Fruit fly (Drosophila melanogaster): Measurements from ENCODE around the gene CG14453.

DNA sequence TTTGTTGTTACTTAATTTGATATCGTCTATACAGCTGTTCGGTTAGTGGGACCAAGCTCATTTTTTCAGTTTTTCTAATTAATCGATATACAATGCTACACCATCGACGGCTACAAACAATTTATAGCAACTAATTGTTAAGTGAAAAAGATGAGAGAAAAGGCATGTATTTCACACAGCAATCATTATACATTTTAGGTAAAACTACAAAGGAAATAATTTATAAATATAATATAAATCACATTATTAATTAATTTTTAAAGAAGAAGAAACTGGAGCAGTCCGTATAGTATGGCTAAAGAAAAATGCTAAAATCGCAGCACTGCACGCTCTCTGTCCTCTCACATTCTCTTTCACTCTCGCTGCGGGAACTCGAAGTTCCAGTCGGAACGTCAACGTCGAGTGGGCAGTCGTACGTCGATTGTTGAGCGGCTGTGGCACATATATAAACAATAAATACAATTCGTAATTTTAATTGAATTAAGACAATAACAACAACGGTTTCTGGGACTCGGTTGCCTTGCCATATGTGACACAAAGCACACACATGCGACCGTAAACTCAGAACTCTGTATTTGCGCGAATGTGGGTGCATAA, 34.0 kb downstream of the CG14453 start, which contains the start of the genes CG14450 and CG11367:
- TF ChIP-seq bab1 (GFP tag; optimal IDR thresholded peaks at IDR 0.05) = peak; percentile 34
- peak; percentile 40 for TF ChIP-seq cic (GFP tag; optimal IDR thresholded peaks at IDR 0.05)
- peak; percentile 2 for TF ChIP-seq CG11617 (GFP tag; optimal IDR thresholded peaks at IDR 0.05)
- no peak for TF ChIP-seq toe (GFP tag; optimal IDR thresholded peaks at IDR 0.05)
- no peak for TF ChIP-seq Mnt (GFP tag; optimal IDR thresholded peaks at IDR 0.05)
- no peak for TF ChIP-seq cnc (optimal IDR thresholded peaks at IDR 0.05)
- TF ChIP-seq CG1620 (GFP tag; optimal IDR thresholded peaks at IDR 0.05) = no peak
- no peak for TF ChIP-seq pad (GFP tag; optimal IDR thresholded peaks at IDR 0.05)
- no peak for TF ChIP-seq CG7045 (GFP tag; optimal IDR thresholded peaks at IDR 0.05)
- no peak for TF ChIP-seq tj (GFP tag; optimal IDR thresholded peaks at IDR 0.05)
- no peak for TF ChIP-seq Hr96 (GFP tag; optimal IDR thresholded peaks at IDR 0.05)
- TF ChIP-seq Crg-1 (GFP tag; optimal IDR thresholded peaks at IDR 0.05) = no peak

Data from whole organism, adult.